Fruit fly (Drosophila melanogaster): ENCODE measurements around the gene CG32241.

DNA sequence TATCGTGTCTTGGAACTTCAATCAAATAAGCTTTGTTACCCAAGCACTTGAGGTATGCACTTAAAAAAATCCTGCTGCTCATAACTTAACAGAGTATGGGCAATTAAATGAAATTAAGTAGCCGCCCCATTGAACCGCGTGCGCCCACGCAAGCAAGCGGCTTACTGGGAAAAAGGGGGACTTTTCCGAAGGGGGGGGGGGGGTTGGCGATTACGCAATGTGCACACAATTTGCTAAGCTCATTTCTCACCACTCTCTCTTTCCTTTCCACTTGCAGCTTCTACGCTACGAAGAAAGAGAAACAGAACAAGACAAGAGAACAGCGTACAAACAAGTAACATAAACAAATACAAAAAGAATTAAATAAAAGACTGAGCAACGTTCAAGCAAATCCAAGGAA lies 48.9 kb downstream of the CG32241 start:
- no peak for TF ChIP-seq inv (GFP tag; IDR thresholded peaks at IDR 0.05; ENCODE audit: partially characterized antibody)
- TF ChIP-seq dati (GFP tag; IDR thresholded peaks at IDR 0.05): no peak
- no peak for TF ChIP-seq CG10274 (GFP tag; optimal IDR thresholded peaks at IDR 0.05)
